Worm (Caenorhabditis elegans): ENCODE measurements around the gene mec-14.

ce11 chrIII:7170090-7170489 is 22.7 kb downstream of the mec-14 start:
- no peak for TF ChIP-seq sdz-12 (GFP tag; optimal IDR thresholded peaks at IDR 0.05)
- TF ChIP-seq pha-4 (GFP tag; IDR thresholded peaks at IDR 0.05), result no peak
- no peak for TF ChIP-seq pha-4 (tag; optimal IDR thresholded peaks at IDR 0.05)
- no peak for TF ChIP-seq dpl-1 (GFP tag; optimal IDR thresholded peaks at IDR 0.05)
- TF ChIP-seq dve-1 (tag; optimal IDR thresholded peaks at IDR 0.05; ENCODE audit: insufficient read depth), result no peak
- no peak for TF ChIP-seq gei-8 (GFP tag; optimal IDR thresholded peaks at IDR 0.05)
- no peak for TF ChIP-seq fos-1 (tag; optimal IDR thresholded peaks at IDR 0.05)
- no peak for TF ChIP-seq lsy-2 (tag; optimal IDR thresholded peaks at IDR 0.05)
- no peak for TF ChIP-seq nhr-76 (tag; optimal IDR thresholded peaks at IDR 0.05)
- TF ChIP-seq nhr-237 (tag; optimal IDR thresholded peaks at IDR 0.05), result no peak
- TF ChIP-seq R02D3.7 (tag; optimal IDR thresholded peaks at IDR 0.05), result no peak

All from whole organism, L4 larva.